Worm (Caenorhabditis elegans): ENCODE measurements around the gene nspe-7.

- TF ChIP-seq T22C8.4 (GFP tag; IDR thresholded peaks at IDR 0.05), result no peak
- TF ChIP-seq tab-1 (GFP tag; IDR thresholded peaks at IDR 0.05), result no peak
- no peak for TF ChIP-seq med-1 (GFP tag; optimal IDR thresholded peaks at IDR 0.05; ENCODE audit: insufficient read depth)
- TF ChIP-seq flt-1 (GFP tag; IDR thresholded peaks at IDR 0.05), result no peak
- TF ChIP-seq ref-1 (GFP tag; conservative IDR thresholded peaks at IDR 0.05), result no peak
- no peak for TF ChIP-seq ztf-29 (GFP tag; IDR thresholded peaks at IDR 0.05)
- no peak for TF ChIP-seq ztf-23 (GFP tag; IDR thresholded peaks at IDR 0.05)
These were observed 7.7 kb upstream of the nspe-7 start, which contains the start of gene nspe-2 for ce11 chrII:12619288-12619687.

Measured in whole organism, midembryonic.